1 fruit fly cellular context compared by ENCODE assay signal in genomic region chr3L:2262515-2262944, dm6.
TF ChIP-seq lines count a peak whose summit lies in the region.

Gene oxt, minus strand, starts transcription at chr3L:2262664.
Gene CG13807, plus strand, starts transcription at chr3L:2262919.

TF ChIP-seq in whole organism, embryonic, 481 proteins besides CTCF, POLR2A, EP300 and RAD21 (continued from another document and continues in another):
- TF ChIP-seq Taf1 (GFP tag; IDR thresholded peaks at IDR 0.05; lab: Robert Waterston, UW) (peak; percentile 77), Bgb (GFP tag; IDR thresholded peaks at IDR 0.05; lab: Robert Waterston, UW; ENCODE audit: partially characterized antibody) (no peak), CG1603 (tag; optimal IDR thresholded peaks at IDR 0.05; lab: Kevin White, UChicago) (peak; percentile 89), CG1602 (GFP tag; optimal IDR thresholded peaks at IDR 0.05; lab: Kevin White, UChicago) (peak; percentile 83), PHDP (tag; optimal IDR thresholded peaks at IDR 0.05; lab: Kevin White, UChicago) (peak; percentile 92), phol (tag; optimal IDR thresholded peaks at IDR 0.05; lab: Kevin White, UChicago) (peak; percentile 92), CG10267 (tag; optimal IDR thresholded peaks at IDR 0.05; lab: Kevin White, UChicago) (peak; percentile 90), org-1 (GFP tag; optimal IDR thresholded peaks at IDR 0.05; lab: Kevin White, UChicago) (peak; percentile 73), usp (GFP tag; optimal IDR thresholded peaks at IDR 0.05; lab: Kevin White, UChicago) (no peak), pzg (GFP tag; optimal IDR thresholded peaks at IDR 0.05; lab: Kevin White, UChicago) (peak; percentile 58), CG17802 (tag; optimal IDR thresholded peaks at IDR 0.05; lab: Kevin White, UChicago) (peak; percentile 70), Mes4 (GFP tag; optimal IDR thresholded peaks at IDR 0.05; lab: Kevin White, UChicago) (no peak), fd64A (GFP tag; optimal IDR thresholded peaks at IDR 0.05; lab: Kevin White, UChicago) (peak; percentile 66), Fer1 (GFP tag; optimal IDR thresholded peaks at IDR 0.05; lab: Kevin White, UChicago) (peak; percentile 81), tio (GFP tag; optimal IDR thresholded peaks at IDR 0.05; lab: Kevin White, UChicago) (no peak), CG8765 (GFP tag; IDR thresholded peaks at IDR 0.05; lab: Robert Waterston, UW) (peak; percentile 81), CG9609 (GFP tag; optimal IDR thresholded peaks at IDR 0.05; lab: Kevin White, UChicago) (peak; percentile 59), Dp (GFP tag; optimal IDR thresholded peaks at IDR 0.05; lab: Kevin White, UChicago) (peak; percentile 23), Optix (GFP tag; IDR thresholded peaks at IDR 0.05; lab: Robert Waterston, UW) (peak; percentile 75), rib (GFP tag; IDR thresholded peaks at IDR 0.05; lab: Robert Waterston, UW) (peak; percentile 76; the same call in 1 of the 2 replicates), Hsf (GFP tag; optimal IDR thresholded peaks at IDR 0.05; lab: Kevin White, UChicago) (peak; percentile 79), CG14441 (GFP tag; IDR thresholded peaks at IDR 0.05; lab: Robert Waterston, UW) (peak; percentile 92), Bdp1 (GFP tag; optimal IDR thresholded peaks at IDR 0.05; lab: Kevin White, UChicago) (peak; percentile 53), unc-4 (GFP tag; IDR thresholded peaks at IDR 0.05; lab: Robert Waterston, UW; ENCODE audit: partially characterized antibody) (peak; percentile 36; the same call in 1 of the 2 replicates), danr (GFP tag; IDR thresholded peaks at IDR 0.05; lab: Robert Waterston, UW) (peak; percentile 49), CG34376 (GFP tag; optimal IDR thresholded peaks at IDR 0.05; lab: Kevin White, UChicago) (peak; percentile 65), CG18619 (GFP tag; optimal IDR thresholded peaks at IDR 0.05; lab: Kevin White, UChicago) (peak; percentile 84), CG7928 (GFP tag; optimal IDR thresholded peaks at IDR 0.05; lab: Kevin White, UChicago) (peak; percentile 50), twi (tag; optimal IDR thresholded peaks at IDR 0.05; lab: Kevin White, UChicago) (peak; percentile 88), CG4820 (GFP tag; optimal IDR thresholded peaks at IDR 0.05; lab: Kevin White, UChicago) (peak; percentile 82), kay (GFP tag; optimal IDR thresholded peaks at IDR 0.05; lab: Kevin White, UChicago) (peak; percentile 72), wdn (GFP tag; IDR thresholded peaks at IDR 0.05; lab: Robert Waterston, UW) (peak; percentile 80), CG32767 (GFP tag; IDR thresholded peaks at IDR 0.05; lab: Robert Waterston, UW) (peak; percentile 89), odd (GFP tag; optimal IDR thresholded peaks at IDR 0.05; lab: Kevin White, UChicago) (no peak), jumu (GFP tag; optimal IDR thresholded peaks at IDR 0.05; lab: Kevin White, UChicago) (no peak), gcm (GFP tag; optimal IDR thresholded peaks at IDR 0.05; lab: Kevin White, UChicago) (peak; percentile 90), disco-r (GFP tag; optimal IDR thresholded peaks at IDR 0.05; lab: Kevin White, UChicago) (no peak), CG17385 (GFP tag; optimal IDR thresholded peaks at IDR 0.05; lab: Kevin White, UChicago) (peak; percentile 78), btn (GFP tag; optimal IDR thresholded peaks at IDR 0.05; lab: Kevin White, UChicago) (no peak), Myb (GFP tag; optimal IDR thresholded peaks at IDR 0.05; lab: Kevin White, UChicago) (peak; percentile 1), gcm2 (GFP tag; optimal IDR thresholded peaks at IDR 0.05; lab: Kevin White, UChicago) (peak; percentile 60), pum (GFP tag; optimal IDR thresholded peaks at IDR 0.05; lab: Kevin White, UChicago) (peak; percentile 73), sna (GFP tag; IDR thresholded peaks at IDR 0.05; lab: Robert Waterston, UW; ENCODE audit: partially characterized antibody) (no peak), aop (GFP tag; IDR thresholded peaks at IDR 0.05; lab: Robert Waterston, UW) (peak; percentile 67), Blimp-1 (GFP tag; optimal IDR thresholded peaks at IDR 0.05; lab: Kevin White, UChicago) (peak; percentile 76), CG5245 (GFP tag; optimal IDR thresholded peaks at IDR 0.05; lab: Kevin White, UChicago) (peak; percentile 80), ara (GFP tag; IDR thresholded peaks at IDR 0.05; lab: Robert Waterston, UW) (peak; percentile 89), hkb (optimal IDR thresholded peaks at IDR 0.05; lab: Kevin White, UChicago) (no peak), hkb (GFP tag; IDR thresholded peaks at IDR 0.05; lab: Robert Waterston, UW) (peak; percentile 92), Abd-B (GFP tag; optimal IDR thresholded peaks at IDR 0.05; lab: Kevin White, UChicago) (peak; percentile 88), Hr3 (GFP tag; optimal IDR thresholded peaks at IDR 0.05; lab: Kevin White, UChicago) (peak; percentile 86), CG3281 (GFP tag; optimal IDR thresholded peaks at IDR 0.05; lab: Kevin White, UChicago) (peak; percentile 84), Mrtf (GFP tag; IDR thresholded peaks at IDR 0.05; lab: Robert Waterston, UW) (peak; percentile 87), Hr39 (optimal IDR thresholded peaks at IDR 0.05; lab: Kevin White, UChicago) (no peak), CG12299 (tag; optimal IDR thresholded peaks at IDR 0.05; lab: Kevin White, UChicago) (peak; percentile 82), trh (GFP tag; optimal IDR thresholded peaks at IDR 0.05; lab: Kevin White, UChicago) (peak; percentile 76), CG7786 (GFP tag; optimal IDR thresholded peaks at IDR 0.05; lab: Kevin White, UChicago) (peak; percentile 49), BtbVII (GFP tag; optimal IDR thresholded peaks at IDR 0.05; lab: Kevin White, UChicago) (peak; percentile 51), CG12155 (GFP tag; optimal IDR thresholded peaks at IDR 0.05; lab: Kevin White, UChicago) (peak; percentile 84), CG8388 (GFP tag; optimal IDR thresholded peaks at IDR 0.05; lab: Kevin White, UChicago) (peak; percentile 83), Meics (GFP tag; optimal IDR thresholded peaks at IDR 0.05; lab: Kevin White, UChicago) (peak; percentile 85), CG3163 (GFP tag; optimal IDR thresholded peaks at IDR 0.05; lab: Kevin White, UChicago) (no peak), nerfin-1 (tag; optimal IDR thresholded peaks at IDR 0.05; lab: Kevin White, UChicago) (peak; percentile 91), CG4707 (GFP tag; optimal IDR thresholded peaks at IDR 0.05; lab: Kevin White, UChicago) (peak; percentile 30), CrebB (tag; optimal IDR thresholded peaks at IDR 0.05; lab: Kevin White, UChicago) (peak; percentile 64), dpn (GFP tag; optimal IDR thresholded peaks at IDR 0.05; lab: Kevin White, UChicago) (peak; percentile 66 to 93), lola (GFP tag; optimal IDR thresholded peaks at IDR 0.05; lab: Kevin White, UChicago) (peak in 1 of 3 experiments; percentile 87), CG13123 (GFP tag; optimal IDR thresholded peaks at IDR 0.05; lab: Kevin White, UChicago) (peak; percentile 60), CG18764 (GFP tag; optimal IDR thresholded peaks at IDR 0.05; lab: Kevin White, UChicago) (peak; percentile 68), CG15514 (GFP tag; optimal IDR thresholded peaks at IDR 0.05; lab: Kevin White, UChicago) (peak; percentile 79), bsh (GFP tag; optimal IDR thresholded peaks at IDR 0.05; lab: Kevin White, UChicago) (peak in 1 of 2 experiments; percentile 89), gro (GFP tag; optimal IDR thresholded peaks at IDR 0.05; lab: Kevin White, UChicago) (peak; percentile 77), ATbp (GFP tag; optimal IDR thresholded peaks at IDR 0.05; lab: Kevin White, UChicago) (peak; percentile 78), da (GFP tag; optimal IDR thresholded peaks at IDR 0.05; lab: Kevin White, UChicago) (peak; percentile 30), sim (GFP tag; IDR thresholded peaks at IDR 0.05; lab: Robert Waterston, UW) (peak; percentile 71; the same call in 1 of the 2 replicates), Atf-2 (GFP tag; optimal IDR thresholded peaks at IDR 0.05; lab: Kevin White, UChicago) (peak; percentile 17), dan (GFP tag; IDR thresholded peaks at IDR 0.05; lab: Robert Waterston, UW) (0 out of 2 replicates have a peak, but pooled peaks have one; percentile 11), CG30403 (GFP tag; optimal IDR thresholded peaks at IDR 0.05; lab: Kevin White, UChicago) (peak; percentile 93), ato (GFP tag; IDR thresholded peaks at IDR 0.05; lab: Robert Waterston, UW; ENCODE audit: partially characterized antibody) (no peak), eve (GFP tag; optimal IDR thresholded peaks at IDR 0.05; lab: Kevin White, UChicago) (no peak), toy (GFP tag; IDR thresholded peaks at IDR 0.05; lab: Robert Waterston, UW) (peak; percentile 67; the same call in 1 of the 2 replicates), CG8924 (tag; optimal IDR thresholded peaks at IDR 0.05; lab: Kevin White, UChicago) (peak; percentile 86), exex (tag; optimal IDR thresholded peaks at IDR 0.05; lab: Kevin White, UChicago) (peak; percentile 62), Dek (tag; optimal IDR thresholded peaks at IDR 0.05; lab: Kevin White, UChicago) (peak; percentile 85), zen (tag; optimal IDR thresholded peaks at IDR 0.05; lab: Kevin White, UChicago) (peak; percentile 83), Side (GFP tag; optimal IDR thresholded peaks at IDR 0.05; lab: Kevin White, UChicago) (peak; percentile 47), Ets97D (GFP tag; optimal IDR thresholded peaks at IDR 0.05; lab: Kevin White, UChicago) (peak; percentile 55), CG10565 (GFP tag; optimal IDR thresholded peaks at IDR 0.05; lab: Kevin White, UChicago) (no peak), CoRest (tag; optimal IDR thresholded peaks at IDR 0.05; lab: Kevin White, UChicago) (peak; percentile 94), CG2202 (tag; optimal IDR thresholded peaks at IDR 0.05; lab: Kevin White, UChicago) (peak; percentile 65), CG18011 (GFP tag; optimal IDR thresholded peaks at IDR 0.05; lab: Kevin White, UChicago) (peak; percentile 82), CG3407 (GFP tag; optimal IDR thresholded peaks at IDR 0.05; lab: Kevin White, UChicago) (peak; percentile 71), Nf-YA (GFP tag; IDR thresholded peaks at IDR 0.05; lab: Robert Waterston, UW) (peak; percentile 81), NK7.1 (GFP tag; optimal IDR thresholded peaks at IDR 0.05; lab: Kevin White, UChicago) (no peak), fu2 (GFP tag; optimal IDR thresholded peaks at IDR 0.05; lab: Kevin White, UChicago) (no peak), hb (GFP tag; IDR thresholded peaks at IDR 0.05; lab: Robert Waterston, UW; ENCODE audit: partially characterized antibody) (no peak), Ssrp (tag; optimal IDR thresholded peaks at IDR 0.05; lab: Kevin White, UChicago) (peak; percentile 86), CG10366 (GFP tag; IDR thresholded peaks at IDR 0.05; lab: Robert Waterston, UW) (peak; percentile 86), ap (GFP tag; IDR thresholded peaks at IDR 0.05; lab: Robert Waterston, UW) (peak; percentile 69), zen2 (GFP tag; IDR thresholded peaks at IDR 0.05; lab: Robert Waterston, UW; ENCODE audit: partially characterized antibody) (no peak), pan (optimal IDR thresholded peaks at IDR 0.05; lab: Kevin White, UChicago) (no peak), pan (GFP tag; optimal IDR thresholded peaks at IDR 0.05 in 1 of 2, IDR thresholded peaks at IDR 0.05 in 1 of 2) (peak in 1 of 2 experiments; percentile 94), CG9817 (tag; optimal IDR thresholded peaks at IDR 0.05; lab: Kevin White, UChicago) (peak; percentile 90), CG8281 (tag; optimal IDR thresholded peaks at IDR 0.05; lab: Kevin White, UChicago) (peak; percentile 62), Awh (GFP tag; IDR thresholded peaks at IDR 0.05; lab: Robert Waterston, UW) (peak; percentile 81), CG2129 (GFP tag; IDR thresholded peaks at IDR 0.05; lab: Robert Waterston, UW; ENCODE audit: partially characterized antibody) (no peak), Camta (GFP tag; optimal IDR thresholded peaks at IDR 0.05; lab: Kevin White, UChicago) (peak; percentile 67), CG11723 (GFP tag; optimal IDR thresholded peaks at IDR 0.05; lab: Kevin White, UChicago) (peak; percentile 83), CG6791 (GFP tag; IDR thresholded peaks at IDR 0.05; lab: Robert Waterston, UW; ENCODE audit: partially characterized antibody) (no peak), bowl (GFP tag; IDR thresholded peaks at IDR 0.05; lab: Robert Waterston, UW) (no peak; the same call in 1 of the 2 replicates), CG3065 (GFP tag; optimal IDR thresholded peaks at IDR 0.05; lab: Kevin White, UChicago) (peak; percentile 59), CG16815 (GFP tag; optimal IDR thresholded peaks at IDR 0.05; lab: Kevin White, UChicago) (peak; percentile 83), HLHmδ (GFP tag; optimal IDR thresholded peaks at IDR 0.05; lab: Kevin White, UChicago) (no peak), Poxn (GFP tag; IDR thresholded peaks at IDR 0.05; lab: Robert Waterston, UW) (peak; percentile 57; the same call in 1 of the 2 replicates), h (optimal IDR thresholded peaks at IDR 0.05; lab: Kevin White, UChicago) (no peak), peb (GFP tag; IDR thresholded peaks at IDR 0.05; lab: Robert Waterston, UW) (peak; percentile 86), CG18599 (GFP tag; optimal IDR thresholded peaks at IDR 0.05; lab: Kevin White, UChicago) (peak; percentile 83), Kr (GFP tag; optimal IDR thresholded peaks at IDR 0.05; lab: Kevin White, UChicago) (no peak), Oli (tag; optimal IDR thresholded peaks at IDR 0.05; lab: Kevin White, UChicago) (peak; percentile 87), CG4730 (GFP tag; IDR thresholded peaks at IDR 0.05; lab: Robert Waterston, UW) (peak; percentile 80), CG1233 (GFP tag; optimal IDR thresholded peaks at IDR 0.05; lab: Kevin White, UChicago) (peak; percentile 90), CG7745 (tag; optimal IDR thresholded peaks at IDR 0.05; lab: Kevin White, UChicago) (no peak), Gug (GFP tag; IDR thresholded peaks at IDR 0.05; lab: Robert Waterston, UW) (peak; percentile 91), zfh1 (GFP tag; IDR thresholded peaks at IDR 0.05; lab: Robert Waterston, UW) (peak; percentile 92), CG17359 (tag; optimal IDR thresholded peaks at IDR 0.05; lab: Kevin White, UChicago) (peak; percentile 86), ken (GFP tag; IDR thresholded peaks at IDR 0.05; lab: Robert Waterston, UW) (peak; percentile 92), ssp (GFP tag; IDR thresholded peaks at IDR 0.05; lab: Robert Waterston, UW) (peak; percentile 82), CG12104 (GFP tag; optimal IDR thresholded peaks at IDR 0.05; lab: Kevin White, UChicago) (peak; percentile 80), caup (GFP tag; optimal IDR thresholded peaks at IDR 0.05; lab: Kevin White, UChicago; ENCODE audit: severe bottlenecking) (peak; percentile 85), Ravus (GFP tag; IDR thresholded peaks at IDR 0.05; lab: Robert Waterston, UW) (peak; percentile 54)
